Fruit fly (Drosophila melanogaster) whole organism, embryonic: Measurements from ENCODE around the gene CG14082.

Experiments
- Adf1 ChIP-seq: fragments of 200-800 bp; sonication (Bioruptor generic); IDR thresholded peaks from 2 replicates; pipeline ENCODE4 v1.3.6; 2022; ENCODE audit warnings: missing biosample characterization, missing genetic modification characterization
- Asciz ChIP-seq: fragments of 200-800 bp; sonication (Bioruptor generic); optimal IDR thresholded peaks from 2 replicates; lab custom pipeline; 2017; ENCODE audit warnings: missing biosample characterization, mild to moderate bottlenecking, missing genetic modification characterization, missing genetic modification reagents
- BtbVII ChIP-seq: fragments of 200-800 bp; sonication (Bioruptor generic); optimal IDR thresholded peaks from 3 replicates; lab custom pipeline; 2017; ENCODE audit warnings: missing biosample characterization, mild to moderate bottlenecking, missing genetic modification characterization
- C15 ChIP-seq: fragments of 200-800 bp; sonication (Bioruptor generic); IDR thresholded peaks from 3 replicates; pipeline ENCODE4 v1.3.6; 2022; ENCODE audit warnings: missing biosample characterization, missing genetic modification characterization
- CG10267 ChIP-seq: fragments of 200-800 bp; sonication (Bioruptor generic); optimal IDR thresholded peaks from 2 replicates; lab custom pipeline; 2018; ENCODE audit warnings: missing biosample characterization, mild to moderate bottlenecking, missing genetic modification characterization, moderate library complexity
- CG10543 ChIP-seq: fragments of 200-800 bp; sonication (Bioruptor generic); optimal IDR thresholded peaks from 3 replicates; lab custom pipeline; 2017; ENCODE audit warnings: missing biosample characterization, mild to moderate bottlenecking, missing genetic modification characterization, moderate library complexity
- CG14710 ChIP-seq: fragments of 200-800 bp; sonication (Bioruptor generic); optimal IDR thresholded peaks from 3 replicates; lab custom pipeline; 2019; ENCODE audit warnings: missing biosample characterization, mild to moderate bottlenecking, missing genetic modification characterization, moderate library complexity
- CG17361 ChIP-seq: fragments of 200-800 bp; sonication (Bioruptor generic); IDR thresholded peaks from 3 replicates; pipeline ENCODE4 v1.3.6; 2022; ENCODE audit warnings: missing biosample characterization, missing genetic modification characterization
- CG17385 ChIP-seq: fragments of 200-800 bp; sonication (Bioruptor generic); optimal IDR thresholded peaks from 3 replicates; lab custom pipeline; 2018; ENCODE audit warnings: missing biosample characterization, mild to moderate bottlenecking, missing genetic modification characterization
- CG17568 ChIP-seq: fragments of 200-800 bp; sonication (Bioruptor generic); optimal IDR thresholded peaks from 2 replicates; lab custom pipeline; 2018; ENCODE audit warnings: missing biosample characterization, mild to moderate bottlenecking, missing genetic modification characterization, moderate library complexity
- CG2712 ChIP-seq: fragments of 200-800 bp; optimal IDR thresholded peaks from 3 replicates; lab custom pipeline; 2019; ENCODE audit warnings: missing biosample characterization, mild to moderate bottlenecking, missing genetic modification characterization, moderate library complexity
- CG30431 ChIP-seq: fragments of 200-800 bp; sonication (Bioruptor generic); optimal IDR thresholded peaks from 2 replicates; lab custom pipeline; 2017; ENCODE audit warnings: missing biosample characterization, missing genetic modification characterization
- CG33213 ChIP-seq: fragments of 200-800 bp; sonication (Bioruptor generic); optimal IDR thresholded peaks from 3 replicates; lab custom pipeline; 2016; ENCODE audit warnings: missing biosample characterization, missing genetic modification characterization
- CG4404 ChIP-seq: fragments of 200-800 bp; sonication (Bioruptor generic); IDR thresholded peaks from 2 replicates; pipeline ENCODE4 v1.3.6; 2022; ENCODE audit warnings: missing biosample characterization, missing genetic modification characterization
- CG4820 ChIP-seq: fragments of 200-800 bp; sonication (Bioruptor generic); optimal IDR thresholded peaks from 3 replicates; lab custom pipeline; 2016; ENCODE audit warnings: missing biosample characterization, missing genetic modification characterization
- CG6689 ChIP-seq: fragments of 200-800 bp; sonication (Bioruptor generic); IDR thresholded peaks from 2 replicates; pipeline ENCODE4 v1.3.6; 2022; ENCODE audit warnings: missing biosample characterization, missing genetic modification characterization
- CG6813 ChIP-seq: fragments of 200-800 bp; sonication (Bioruptor generic); optimal IDR thresholded peaks from 2 replicates; lab custom pipeline; 2017; ENCODE audit warnings: missing biosample characterization, missing genetic modification characterization, mild to moderate bottlenecking, moderate library complexity, missing genetic modification reagents
- CG7839 ChIP-seq: fragments of 200-800 bp; sonication (Bioruptor generic); optimal IDR thresholded peaks from 3 replicates; lab custom pipeline; 2018; ENCODE audit warnings: missing biosample characterization, mild to moderate bottlenecking, missing genetic modification characterization, moderate library complexity
- CG8924 ChIP-seq: fragments of 200-800 bp; optimal IDR thresholded peaks from 3 replicates; lab custom pipeline; 2019; ENCODE audit warnings: missing biosample characterization, mild to moderate bottlenecking, missing genetic modification characterization, moderate library complexity
- Chrac-16 ChIP-seq: fragments of 200-800 bp; sonication (Bioruptor generic); optimal IDR thresholded peaks from 3 replicates; lab custom pipeline; 2016; ENCODE audit warnings: missing biosample characterization, missing genetic modification characterization
- Dip3 ChIP-seq: fragments of 200-800 bp; sonication (Bioruptor generic); optimal IDR thresholded peaks from 3 replicates; lab custom pipeline; 2016; ENCODE audit warnings: missing biosample characterization, missing genetic modification characterization
- Dll ChIP-seq: fragments of 200-800 bp; sonication (Bioruptor generic); IDR thresholded peaks from 4 replicates; pipeline ENCODE4 v1.3.6; 2022; ENCODE audit warnings: missing biosample characterization, missing genetic modification characterization; ENCODE audit not compliant: partially characterized antibody
- Drgx ChIP-seq: fragments of 200-800 bp; sonication (Bioruptor generic); IDR thresholded peaks from 2 replicates; pipeline ENCODE4 v1.3.6; 2022; ENCODE audit warnings: missing biosample characterization, missing genetic modification characterization
- H15 ChIP-seq: fragments of 200-800 bp; sonication (Bioruptor generic); IDR thresholded peaks from 3 replicates; pipeline ENCODE4 v1.3.6; 2022; ENCODE audit warnings: missing biosample characterization, missing genetic modification characterization
- Hmx ChIP-seq: fragments of 200-800 bp; sonication (Bioruptor generic); optimal IDR thresholded peaks from 2 replicates; lab custom pipeline; 2016; ENCODE audit warnings: missing biosample characterization, missing genetic modification characterization
- Hr51 ChIP-seq, 2 experiments: fragments of 200-800 bp; sonication (Bioruptor generic); optimal IDR thresholded peaks; 2 replicates in 1 of 2; 3 replicates in 1 of 2; lab custom pipeline; 2016 to 2018; ENCODE audit warnings: missing biosample characterization in 2 of 2, missing genetic modification characterization in 2 of 2, mild to moderate bottlenecking in 1 of 2, moderate library complexity in 1 of 2
- Hr78 ChIP-seq, 2 experiments: fragments of 200-800 bp in 1 of 2; fragments of >200 bp in 1 of 2; sonication (Bioruptor generic) in 1 of 2; optimal IDR thresholded peaks; 2 replicates each; lab custom pipeline; 2017 to 2019; ENCODE audit warnings: missing biosample characterization in 2 of 2, missing genetic modification characterization in 2 of 2, mild to moderate bottlenecking in 1 of 2, moderate library complexity in 1 of 2
- Jarid2 ChIP-seq: fragments of 200-800 bp; sonication (Bioruptor generic); optimal IDR thresholded peaks from 3 replicates; lab custom pipeline; 2017; ENCODE audit warnings: mild to moderate bottlenecking, missing biosample characterization, missing genetic modification reagents, missing genetic modification characterization
- Med ChIP-seq: fragments of 200-800 bp; sonication (Bioruptor generic); peaks from one replicate; lab custom pipeline; 2016; ENCODE audit warnings: missing biosample characterization, missing genetic modification characterization, mild to moderate bottlenecking, inconsistent platforms, moderate library complexity
- Neu2 ChIP-seq: fragments of 200-800 bp; sonication (Bioruptor generic); optimal IDR thresholded peaks from 3 replicates; lab custom pipeline; 2016; ENCODE audit warnings: missing biosample characterization, missing genetic modification characterization, borderline replicate concordance
- Opbp ChIP-seq: fragments of 200-800 bp; sonication (Bioruptor generic); IDR thresholded peaks from 3 replicates; pipeline ENCODE4 v1.3.6; 2022; ENCODE audit warnings: missing biosample characterization, missing genetic modification characterization; ENCODE audit not compliant: partially characterized antibody
- Sox102F ChIP-seq: fragments of 200-800 bp; sonication (Bioruptor generic); optimal IDR thresholded peaks from 2 replicates; lab custom pipeline; 2018; ENCODE audit warnings: missing biosample characterization, mild to moderate bottlenecking, missing genetic modification characterization, moderate library complexity
- chif ChIP-seq, 2 experiments: fragments of 200-800 bp; sonication (Bioruptor generic); optimal IDR thresholded peaks; 3 replicates each; lab custom pipeline; 2016; ENCODE audit warnings: missing biosample characterization in 2 of 2, missing genetic modification characterization in 2 of 2
- chm ChIP-seq: fragments of 200-800 bp; sonication (Bioruptor generic); IDR thresholded peaks from 2 replicates; pipeline ENCODE4 v1.3.6; 2022; ENCODE audit warnings: missing biosample characterization, missing genetic modification characterization
- eyg ChIP-seq: fragments of 200-800 bp; sonication (Bioruptor generic); optimal IDR thresholded peaks from 3 replicates; lab custom pipeline; 2016; ENCODE audit warnings: missing biosample characterization, missing genetic modification characterization
- fd96Cb ChIP-seq: fragments of 200-800 bp; sonication (Bioruptor generic); optimal IDR thresholded peaks from 2 replicates; lab custom pipeline; 2018; ENCODE audit warnings: missing biosample characterization, mild to moderate bottlenecking, missing genetic modification characterization, moderate library complexity
- grau ChIP-seq: fragments of 200-800 bp; optimal IDR thresholded peaks from 3 replicates; lab custom pipeline; 2019; ENCODE audit warnings: missing biosample characterization, mild to moderate bottlenecking, missing genetic modification characterization, moderate library complexity
- hth ChIP-seq: fragments of >200 bp; optimal IDR thresholded peaks from 2 replicates; lab custom pipeline; 2017; ENCODE audit warnings: inconsistent platforms
- lilli ChIP-seq: fragments of 200-800 bp; sonication (Bioruptor generic); optimal IDR thresholded peaks from 3 replicates; lab custom pipeline; 2016; ENCODE audit warnings: missing biosample characterization, missing genetic modification characterization
- lola ChIP-seq, 3 experiments: fragments of >200 bp in 2 of 3; fragments of 200-800 bp in 1 of 3; sonication (Bioruptor generic) in 1 of 3; optimal IDR thresholded peaks; 2 replicates each; lab custom pipeline; 2017 to 2019; ENCODE audit warnings: missing biosample characterization in 3 of 3, missing genetic modification characterization in 3 of 3, mild to moderate bottlenecking in 1 of 3, moderate library complexity in 1 of 3
- odd ChIP-seq: fragments of 200-800 bp; sonication (Bioruptor generic); optimal IDR thresholded peaks from 2 replicates; lab custom pipeline; 2017; ENCODE audit warnings: missing biosample characterization, mild to moderate bottlenecking, missing genetic modification characterization
- phol ChIP-seq: fragments of 200-800 bp; sonication (Bioruptor generic); optimal IDR thresholded peaks from 3 replicates; lab custom pipeline; 2018; ENCODE audit warnings: missing biosample characterization, mild to moderate bottlenecking, missing genetic modification characterization, moderate library complexity
- sens-2 ChIP-seq: fragments of 200-800 bp; sonication (Bioruptor generic); IDR thresholded peaks from 2 replicates; pipeline ENCODE4 v1.3.6; 2022; ENCODE audit warnings: missing biosample characterization, missing genetic modification characterization
- stwl ChIP-seq: fragments of 200-800 bp; sonication (Bioruptor generic); optimal IDR thresholded peaks from 3 replicates; lab custom pipeline; 2018; ENCODE audit warnings: missing biosample characterization, mild to moderate bottlenecking, missing genetic modification characterization, moderate library complexity
- trem ChIP-seq: fragments of 200-800 bp; optimal IDR thresholded peaks from 3 replicates; lab custom pipeline; 2019; ENCODE audit warnings: missing biosample characterization, mild to moderate bottlenecking, missing genetic modification characterization, moderate library complexity
- usp ChIP-seq: fragments of >200 bp; optimal IDR thresholded peaks from 2 replicates; lab custom pipeline; 2017; ENCODE audit warnings: missing biosample characterization, missing genetic modification characterization
- zf30C ChIP-seq: fragments of 200-800 bp; sonication (Bioruptor generic); optimal IDR thresholded peaks from 3 replicates; lab custom pipeline; 2018; ENCODE audit warnings: missing biosample characterization, mild to moderate bottlenecking, missing genetic modification characterization

Gene CG14082

dm6 chr3L:19179138-19179782 lies 40.5 kb upstream of the CG14082 start (continued):
- TF ChIP-seq CG10543 (GFP tag; lab: Kevin White, UChicago) (no peak), CG14710 (peak; percentile 55), CG10267 (tag; lab: Kevin White, UChicago) (peak; percentile 61), lola (GFP tag; optimal IDR thresholded peaks at IDR 0.05; lab: Kevin White, UChicago) (peak in 1 of 3 experiments; percentile 69), CG6689 (GFP tag; lab: Robert Waterston, UW) (peak; percentile 45; the same call in 1 of the 2 replicates), zf30C (GFP tag; lab: Kevin White, UChicago) (peak; percentile 92), Hmx (GFP tag; lab: Kevin White, UChicago) (no peak), CG33213 (GFP tag; lab: Kevin White, UChicago) (no peak), trem (tag; lab: Kevin White, UChicago) (peak; percentile 44), CG4820 (peak; percentile 1), fd96Cb (tag; lab: Kevin White, UChicago) (peak; percentile 28), stwl (tag; lab: Kevin White, UChicago) (peak; percentile 18)

- TF ChIP-seq BtbVII: peak; percentile 1
- no peak for TF ChIP-seq lilli (GFP tag; lab: Kevin White, UChicago)
- no peak for TF ChIP-seq usp (GFP tag; lab: Kevin White, UChicago)
- TF ChIP-seq CG4404 (GFP tag; lab: Robert Waterston, UW): no peak
- TF ChIP-seq Sox102F (GFP tag; lab: Kevin White, UChicago): peak; percentile 12
- peak in 1 of 2 experiments; percentile 25 for TF ChIP-seq Hr51 (GFP tag; optimal IDR thresholded peaks at IDR 0.05; lab: Kevin White, UChicago)
- no peak for TF ChIP-seq sens-2 (GFP tag; lab: Robert Waterston, UW)
- TF ChIP-seq H15 (GFP tag; lab: Robert Waterston, UW): 0 out of 3 replicates have a peak, but pooled peaks have one; percentile 35
- TF ChIP-seq Opbp (GFP tag; lab: Robert Waterston, UW): no peak
- no peak for TF ChIP-seq Drgx
- peak; percentile 23 for TF ChIP-seq Jarid2 (GFP tag; lab: Kevin White, UChicago)
- TF ChIP-seq Chrac-16: peak; percentile 6
- no peak for TF ChIP-seq Dip3 (GFP tag; lab: Kevin White, UChicago)
- TF ChIP-seq Med (GFP tag; lab: Kevin White, UChicago): peak; percentile 73
- no peak for TF ChIP-seq Neu2
- no peak for TF ChIP-seq Dll (GFP tag; lab: Robert Waterston, UW)
- peak in 1 of 2 experiments; percentile 23 for TF ChIP-seq Hr78 (GFP tag; optimal IDR thresholded peaks at IDR 0.05; lab: Kevin White, UChicago)
- TF ChIP-seq CG17361 (GFP tag; lab: Robert Waterston, UW): peak; percentile 57; the same call in 2 of the 3 replicates
- peak; percentile 15 for TF ChIP-seq CG30431 (GFP tag; lab: Kevin White, UChicago)
- TF ChIP-seq stwl (tag; lab: Kevin White, UChicago): peak; percentile 9
- no peak for TF ChIP-seq CG10267 (tag; lab: Kevin White, UChicago)
- TF ChIP-seq CG17385 (GFP tag; lab: Kevin White, UChicago): no peak
- TF ChIP-seq hth (lab: Kevin White, UChicago): no peak
- peak; percentile 4 for TF ChIP-seq grau (tag; lab: Kevin White, UChicago)
- TF ChIP-seq Asciz (GFP tag; lab: Kevin White, UChicago): no peak
- TF ChIP-seq eyg (GFP tag; lab: Kevin White, UChicago): no peak
- TF ChIP-seq CG17568 (GFP tag; lab: Kevin White, UChicago): no peak
- 0 out of 2 replicates have a peak, but pooled peaks have one; percentile 46 for TF ChIP-seq chm (GFP tag; lab: Robert Waterston, UW)
- no peak for TF ChIP-seq C15 (GFP tag; lab: Robert Waterston, UW)
- TF ChIP-seq Adf1 (GFP tag; lab: Robert Waterston, UW): no peak
- TF ChIP-seq CG6813 (GFP tag; lab: Kevin White, UChicago): peak; percentile 2
- peak; percentile 25 for TF ChIP-seq CG2712 (tag; lab: Kevin White, UChicago)
- TF ChIP-seq phol: peak; percentile 13
- TF ChIP-seq CG7839 (tag; lab: Kevin White, UChicago): peak; percentile 23
- TF ChIP-seq CG8924 (tag; lab: Kevin White, UChicago): no peak
- TF ChIP-seq chif (GFP tag; optimal IDR thresholded peaks at IDR 0.05; lab: Kevin White, UChicago): peak in 1 of 2 experiments; percentile 6
- TF ChIP-seq odd: peak; percentile 23
Observed at dm6 chr3L:19177929-19178328, 39.2 kb upstream of the CG14082 start.
